Fruit fly (Drosophila melanogaster) whole organism, embryonic: Measurements from ENCODE around the gene BomBc3.
A peak's percentile ranks its signal among the peaks of the same experiment; 100 is the strongest.

Source experiments
- Abd-B ChIP-seq: fragments of 200-800 bp; sonication (Bioruptor generic); optimal IDR thresholded peaks from 2 replicates; lab custom pipeline; 2018; ENCODE audit warnings: missing biosample characterization, mild to moderate bottlenecking, missing genetic modification characterization, moderate library complexity
- CG11696 ChIP-seq: fragments of 200-800 bp; sonication (Bioruptor generic); IDR thresholded peaks from 2 replicates; pipeline ENCODE4 v1.3.6; 2022; ENCODE audit warnings: missing biosample characterization, missing genetic modification characterization
- CG12659 ChIP-seq: fragments of 200-800 bp; sonication (Bioruptor generic); optimal IDR thresholded peaks from 3 replicates; lab custom pipeline; 2017; ENCODE audit warnings: mild to moderate bottlenecking, missing biosample characterization, missing genetic modification reagents, missing genetic modification characterization
- CG14014 ChIP-seq: fragments of 200-800 bp; sonication (Bioruptor generic); IDR thresholded peaks from 2 replicates; pipeline ENCODE4 v1.3.6; 2022; ENCODE audit warnings: missing biosample characterization, missing genetic modification characterization
- CG15269 ChIP-seq: fragments of 200-800 bp; sonication (Bioruptor generic); optimal IDR thresholded peaks from 2 replicates; lab custom pipeline; 2018; ENCODE audit warnings: missing biosample characterization, mild to moderate bottlenecking, missing genetic modification characterization, moderate library complexity
- CG15514 ChIP-seq: fragments of 200-800 bp; sonication (Bioruptor generic); optimal IDR thresholded peaks from 3 replicates; lab custom pipeline; 2017; ENCODE audit warnings: missing biosample characterization, missing genetic modification characterization, mild to moderate bottlenecking, moderate library complexity, missing genetic modification reagents
- CG1602 ChIP-seq: fragments of 200-800 bp; sonication (Bioruptor generic); optimal IDR thresholded peaks from 3 replicates; lab custom pipeline; 2016; ENCODE audit warnings: missing biosample characterization, missing genetic modification characterization
- CG16813 ChIP-seq: fragments of 200-800 bp; sonication (Bioruptor generic); IDR thresholded peaks from 3 replicates; pipeline ENCODE4 v1.3.6; 2022; ENCODE audit warnings: missing biosample characterization, missing genetic modification characterization; ENCODE audit not compliant: partially characterized antibody
- CG1832 ChIP-seq: fragments of 200-800 bp; sonication (Bioruptor generic); optimal IDR thresholded peaks from 2 replicates; lab custom pipeline; 2017; ENCODE audit warnings: missing biosample characterization, mild to moderate bottlenecking, missing genetic modification characterization, inconsistent platforms
- CG18599 ChIP-seq: fragments of 200-800 bp; sonication (Bioruptor generic); optimal IDR thresholded peaks from 3 replicates; lab custom pipeline; 2017; ENCODE audit warnings: missing biosample characterization, missing genetic modification characterization, mild to moderate bottlenecking, moderate library complexity, missing genetic modification reagents
- CG4404 ChIP-seq: fragments of 200-800 bp; sonication (Bioruptor generic); IDR thresholded peaks from 2 replicates; pipeline ENCODE4 v1.3.6; 2022; ENCODE audit warnings: missing biosample characterization, missing genetic modification characterization
- CG4424 ChIP-seq: fragments of 200-800 bp; sonication (Bioruptor generic); optimal IDR thresholded peaks from 3 replicates; lab custom pipeline; 2016; ENCODE audit warnings: missing biosample characterization, missing genetic modification characterization
- CG4854 ChIP-seq: fragments of 200-800 bp; sonication (Bioruptor generic); optimal IDR thresholded peaks from 2 replicates; lab custom pipeline; 2016; ENCODE audit warnings: missing biosample characterization, missing genetic modification characterization, inconsistent platforms
- CG5180 ChIP-seq: fragments of 200-800 bp; sonication (Bioruptor generic); optimal IDR thresholded peaks from 3 replicates; lab custom pipeline; 2017; ENCODE audit warnings: missing biosample characterization, missing genetic modification characterization, mild to moderate bottlenecking, moderate library complexity, missing genetic modification reagents
- CG6813 ChIP-seq: fragments of 200-800 bp; sonication (Bioruptor generic); optimal IDR thresholded peaks from 2 replicates; lab custom pipeline; 2017; ENCODE audit warnings: missing biosample characterization, missing genetic modification characterization, mild to moderate bottlenecking, moderate library complexity, missing genetic modification reagents
- CG7839 ChIP-seq: fragments of 200-800 bp; sonication (Bioruptor generic); optimal IDR thresholded peaks from 3 replicates; lab custom pipeline; 2018; ENCODE audit warnings: missing biosample characterization, mild to moderate bottlenecking, missing genetic modification characterization, moderate library complexity
- CG8281 ChIP-seq: fragments of 200-800 bp; sonication (Bioruptor generic); optimal IDR thresholded peaks from 2 replicates; lab custom pipeline; 2018; ENCODE audit warnings: missing biosample characterization, mild to moderate bottlenecking, missing genetic modification characterization, moderate library complexity
- CG8388 ChIP-seq: fragments of 200-800 bp; sonication (Bioruptor generic); optimal IDR thresholded peaks from 2 replicates; lab custom pipeline; 2019; ENCODE audit warnings: missing biosample characterization, mild to moderate bottlenecking, missing genetic modification characterization, moderate library complexity
- CG9215 ChIP-seq: fragments of 200-800 bp; sonication (Bioruptor generic); IDR thresholded peaks from 2 replicates; pipeline ENCODE4 v1.3.6; 2022; ENCODE audit warnings: missing biosample characterization, missing genetic modification characterization
- CG9437 ChIP-seq: fragments of 200-800 bp; sonication (Bioruptor generic); optimal IDR thresholded peaks from 2 replicates; lab custom pipeline; 2018; ENCODE audit warnings: missing biosample characterization, mild to moderate bottlenecking, missing genetic modification characterization
- D ChIP-seq, 2 experiments: fragments of 200-800 bp in 1 of 2; fragments of >200 bp in 1 of 2; sonication (Bioruptor generic) in 1 of 2; optimal IDR thresholded peaks; 2 replicates in 1 of 2; 3 replicates in 1 of 2; lab custom pipeline; 2017; ENCODE audit warnings: mild to moderate bottlenecking in 1 of 2, missing biosample characterization in 1 of 2, missing genetic modification characterization in 1 of 2, missing genetic modification reagents in 1 of 2
- Dad ChIP-seq: fragments of 200-800 bp; sonication (Bioruptor generic); optimal IDR thresholded peaks from 3 replicates; lab custom pipeline; 2016; ENCODE audit warnings: missing biosample characterization, missing genetic modification characterization
- GATAe ChIP-seq: fragments of 200-800 bp; sonication (Bioruptor generic); conservative IDR thresholded peaks from 2 replicates; pipeline ENCODE4 v1.3.6; 2022; ENCODE audit warnings: missing biosample characterization, missing genetic modification characterization
- H2.0 ChIP-seq: fragments of 200-800 bp; sonication (Bioruptor generic); IDR thresholded peaks from 2 replicates; pipeline ENCODE4 v1.3.6; 2022; ENCODE audit warnings: missing biosample characterization, missing genetic modification characterization
- Hmx ChIP-seq: fragments of 200-800 bp; sonication (Bioruptor generic); optimal IDR thresholded peaks from 2 replicates; lab custom pipeline; 2016; ENCODE audit warnings: missing biosample characterization, missing genetic modification characterization
- Jarid2 ChIP-seq: fragments of 200-800 bp; sonication (Bioruptor generic); optimal IDR thresholded peaks from 3 replicates; lab custom pipeline; 2017; ENCODE audit warnings: mild to moderate bottlenecking, missing biosample characterization, missing genetic modification reagents, missing genetic modification characterization
- Oli ChIP-seq: fragments of 200-800 bp; sonication (Bioruptor generic); optimal IDR thresholded peaks from 2 replicates; lab custom pipeline; 2018; ENCODE audit warnings: missing biosample characterization, mild to moderate bottlenecking, missing genetic modification characterization, moderate library complexity
- Pdp1 ChIP-seq, 2 experiments: fragments of 200-800 bp; sonication (Bioruptor generic); optimal IDR thresholded peaks; 3 replicates each; lab custom pipeline; 2016; ENCODE audit warnings: missing biosample characterization in 2 of 2, missing genetic modification characterization in 2 of 2, mild to moderate bottlenecking in 1 of 2, moderate library complexity in 1 of 2
- Rfx ChIP-seq: fragments of 200-800 bp; sonication (Bioruptor generic); IDR thresholded peaks from 2 replicates; pipeline ENCODE4 v1.3.6; 2022; ENCODE audit warnings: missing biosample characterization, missing genetic modification characterization
- TFAM ChIP-seq: fragments of 200-800 bp; sonication (Bioruptor generic); optimal IDR thresholded peaks from 2 replicates; lab custom pipeline; 2017; ENCODE audit warnings: missing biosample characterization, missing genetic modification characterization, inconsistent platforms
- Xbp1 ChIP-seq: fragments of 200-800 bp; sonication (Bioruptor generic); optimal IDR thresholded peaks from 3 replicates; lab custom pipeline; 2016; ENCODE audit warnings: missing biosample characterization, mild to moderate bottlenecking, missing genetic modification characterization
- ab ChIP-seq: fragments of 200-800 bp; sonication (Bioruptor generic); optimal IDR thresholded peaks from 2 replicates; lab custom pipeline; 2016; ENCODE audit warnings: missing biosample characterization, missing genetic modification characterization
- al ChIP-seq: fragments of 200-800 bp; sonication (Bioruptor generic); IDR thresholded peaks from 2 replicates; pipeline ENCODE4 v1.3.6; 2022; ENCODE audit warnings: missing biosample characterization, missing genetic modification characterization
- bab2 ChIP-seq: fragments of 200-800 bp; sonication (Bioruptor generic); optimal IDR thresholded peaks from 2 replicates; lab custom pipeline; 2016; ENCODE audit warnings: missing biosample characterization, missing genetic modification characterization
- bigmax ChIP-seq: fragments of 200-800 bp; sonication (Bioruptor generic); optimal IDR thresholded peaks from 2 replicates; lab custom pipeline; 2018; ENCODE audit warnings: missing biosample characterization, mild to moderate bottlenecking, missing genetic modification characterization
- chn ChIP-seq: fragments of 200-800 bp; sonication (Bioruptor generic); optimal IDR thresholded peaks from 2 replicates; lab custom pipeline; 2016; ENCODE audit warnings: missing biosample characterization, missing genetic modification characterization
- dm ChIP-seq: fragments of 200-800 bp; sonication (Bioruptor generic); optimal IDR thresholded peaks from 3 replicates; lab custom pipeline; 2016; ENCODE audit warnings: missing biosample characterization, missing genetic modification characterization
- eve ChIP-seq, 2 experiments: fragments of >200 bp; optimal IDR thresholded peaks; 2 replicates each; lab custom pipeline; 2017; ENCODE audit warnings: missing biosample characterization in 2 of 2, missing genetic modification characterization in 2 of 2
- inv ChIP-seq: fragments of 200-800 bp; sonication (Bioruptor generic); IDR thresholded peaks from 2 replicates; pipeline ENCODE4 v1.3.6; 2022; ENCODE audit warnings: missing biosample characterization, missing genetic modification characterization; ENCODE audit not compliant: partially characterized antibody
- klu ChIP-seq: fragments of 200-800 bp; sonication (Bioruptor generic); IDR thresholded peaks from 2 replicates; pipeline ENCODE4 v1.3.6; 2022; ENCODE audit warnings: missing biosample characterization, missing genetic modification characterization
- lab ChIP-seq: fragments of 200-800 bp; sonication (Bioruptor generic); optimal IDR thresholded peaks from 3 replicates; lab custom pipeline; 2017; ENCODE audit warnings: missing biosample characterization, missing genetic modification characterization, mild to moderate bottlenecking, moderate library complexity, missing genetic modification reagents
- luna ChIP-seq: fragments of 200-800 bp; sonication (Bioruptor generic); optimal IDR thresholded peaks from 2 replicates; lab custom pipeline; 2016; ENCODE audit warnings: missing biosample characterization, missing genetic modification characterization
- sob ChIP-seq: fragments of 200-800 bp; sonication (Bioruptor generic); IDR thresholded peaks from 2 replicates; pipeline ENCODE4 v1.3.6; 2022; ENCODE audit warnings: missing biosample characterization, missing genetic modification characterization
- sqz ChIP-seq: fragments of 200-800 bp; sonication (Bioruptor generic); optimal IDR thresholded peaks from 3 replicates; lab custom pipeline; 2018; ENCODE audit warnings: missing biosample characterization, mild to moderate bottlenecking, missing genetic modification characterization
- tap ChIP-seq: fragments of 200-800 bp; optimal IDR thresholded peaks from 3 replicates; lab custom pipeline; 2019; ENCODE audit warnings: missing biosample characterization, mild to moderate bottlenecking, missing genetic modification characterization, moderate library complexity
- ttk ChIP-seq: fragments of 200-800 bp; sonication (Bioruptor generic); IDR thresholded peaks from 2 replicates; pipeline ENCODE4 v2.1.2; 2022; ENCODE audit warnings: missing biosample characterization, missing genetic modification characterization
- unpg ChIP-seq: fragments of 200-800 bp; sonication (Bioruptor generic); optimal IDR thresholded peaks from 3 replicates; lab custom pipeline; 2018; ENCODE audit warnings: missing biosample characterization, mild to moderate bottlenecking, missing genetic modification characterization, moderate library complexity
- wdn ChIP-seq: fragments of 200-800 bp; sonication (Bioruptor generic); IDR thresholded peaks from 2 replicates; pipeline ENCODE4 v1.3.6; 2022; ENCODE audit warnings: missing biosample characterization, missing genetic modification characterization
- zfh2 ChIP-seq: fragments of 200-800 bp; sonication (Bioruptor generic); optimal IDR thresholded peaks from 2 replicates; lab custom pipeline; 2016; ENCODE audit warnings: missing biosample characterization, missing genetic modification characterization

BomBc3 gene

dm6 chr3R:22121220-22121619 is 34.3 kb downstream of the BomBc3 start (continued):
- no peak; the same call in 1 of the 2 replicates for TF ChIP-seq wdn (GFP tag; lab: Robert Waterston, UW)
- TF ChIP-seq TFAM (GFP tag; lab: Kevin White, UChicago): no peak
- no peak for TF ChIP-seq CG1832 (GFP tag; lab: Kevin White, UChicago)
- peak; percentile 69 for TF ChIP-seq Abd-B (GFP tag; lab: Kevin White, UChicago)
- TF ChIP-seq CG6813: peak; percentile 46
- peak; percentile 79 for TF ChIP-seq sob (GFP tag; lab: Robert Waterston, UW)
- peak; percentile 15 for TF ChIP-seq CG4854 (GFP tag; lab: Kevin White, UChicago)
- peak; percentile 29 for TF ChIP-seq CG5180 (GFP tag; lab: Kevin White, UChicago)
- peak; percentile 80 for TF ChIP-seq al (GFP tag; lab: Robert Waterston, UW)
- no peak for TF ChIP-seq CG16813 (GFP tag; lab: Robert Waterston, UW)
- TF ChIP-seq CG8388 (GFP tag; lab: Kevin White, UChicago): peak; percentile 47
- no peak for TF ChIP-seq chn
- TF ChIP-seq dm (GFP tag; lab: Kevin White, UChicago): no peak
- peak; percentile 41 for TF ChIP-seq CG4424 (GFP tag; lab: Kevin White, UChicago)
- peak; percentile 29 for TF ChIP-seq CG15514 (GFP tag; lab: Kevin White, UChicago)
- TF ChIP-seq eve (GFP tag; optimal IDR thresholded peaks at IDR 0.05; lab: Kevin White, UChicago): peak in 1 of 2 experiments; percentile 43
- peak; percentile 56 for TF ChIP-seq ttk
- TF ChIP-seq H2.0 (GFP tag; lab: Robert Waterston, UW): peak; percentile 31; the same call in 1 of the 2 replicates
- peak; percentile 54 for TF ChIP-seq tap (tag; lab: Kevin White, UChicago)
- TF ChIP-seq lab (GFP tag; lab: Kevin White, UChicago): peak; percentile 61
- peak; percentile 54 for TF ChIP-seq bab2 (GFP tag; lab: Kevin White, UChicago)
- peak; percentile 83 for TF ChIP-seq CG7839
- no peak for TF ChIP-seq Dad (GFP tag; lab: Kevin White, UChicago)
- peak; percentile 52 for TF ChIP-seq CG4404 (GFP tag; lab: Robert Waterston, UW)
- no peak for TF ChIP-seq GATAe (GFP tag; lab: Robert Waterston, UW)
- TF ChIP-seq CG11696: 0 out of 2 replicates have a peak, but pooled peaks have one; percentile 23
- peak; percentile 73 for TF ChIP-seq CG14014 (GFP tag; lab: Robert Waterston, UW)
- TF ChIP-seq luna (GFP tag; lab: Kevin White, UChicago): no peak
- peak; percentile 26 for TF ChIP-seq zfh2 (GFP tag; lab: Kevin White, UChicago)
- no peak for TF ChIP-seq bigmax (GFP tag; lab: Kevin White, UChicago)
- TF ChIP-seq CG1602 (GFP tag; lab: Kevin White, UChicago): no peak
- peak; percentile 68 for TF ChIP-seq CG9215 (GFP tag; lab: Robert Waterston, UW)
- TF ChIP-seq CG12659: peak; percentile 51
- TF ChIP-seq inv: no peak
- TF ChIP-seq unpg (GFP tag; lab: Kevin White, UChicago): peak; percentile 78
- TF ChIP-seq Hmx (GFP tag; lab: Kevin White, UChicago): peak; percentile 18
- peak; percentile 37; the same call in 1 of the 2 replicates for TF ChIP-seq klu (GFP tag; lab: Robert Waterston, UW)
- no peak for TF ChIP-seq Jarid2 (GFP tag; lab: Kevin White, UChicago)
- peak; percentile 37 for TF ChIP-seq Xbp1 (GFP tag; lab: Kevin White, UChicago)
- peak; percentile 75 for TF ChIP-seq CG15269
- TF ChIP-seq Oli (tag; lab: Kevin White, UChicago): peak; percentile 59
- peak; percentile 90 for TF ChIP-seq Rfx (GFP tag; lab: Robert Waterston, UW)
- TF ChIP-seq sqz: peak; percentile 18
- no peak for TF ChIP-seq D (optimal IDR thresholded peaks at IDR 0.05; lab: Kevin White, UChicago)
- TF ChIP-seq D (GFP tag; optimal IDR thresholded peaks at IDR 0.05; lab: Kevin White, UChicago): no peak
- TF ChIP-seq CG8281 (tag; lab: Kevin White, UChicago): peak; percentile 21
- peak in 1 of 2 experiments; percentile 6 for TF ChIP-seq Pdp1 (GFP tag; optimal IDR thresholded peaks at IDR 0.05; lab: Kevin White, UChicago)
- TF ChIP-seq CG18599 (GFP tag; lab: Kevin White, UChicago): peak; percentile 62
- no peak for TF ChIP-seq ab
- TF ChIP-seq CG9437 (GFP tag; lab: Kevin White, UChicago): peak; percentile 9
